Worm (Caenorhabditis elegans) whole organism, mixed stage, embryonic: ENCODE measurements around the gene fbxa-163.

Experiments
- M03D4.4 ChIP-seq: sonication (generic microtip); optimal IDR thresholded peaks from 2 replicates; lab custom pipeline; 2017; ENCODE audit warnings: mild to moderate bottlenecking, missing genetic modification characterization, missing compliant biosample characterization
- ceh-43 ChIP-seq: fragments of 200-800 bp; sonication (Bioruptor generic); optimal IDR thresholded peaks from 2 replicates; lab custom pipeline; 2018; ENCODE audit warnings: mild to moderate bottlenecking, missing genetic modification characterization, moderate library complexity, missing compliant biosample characterization
- ceh-83 ChIP-seq: fragments of 200-800 bp; sonication (Bioruptor generic); optimal IDR thresholded peaks from 2 replicates; lab custom pipeline; 2018; ENCODE audit warnings: mild to moderate bottlenecking, missing genetic modification characterization, missing compliant biosample characterization
- ces-1 ChIP-seq: fragments of 150-350 bp; optimal IDR thresholded peaks from 2 replicates; lab custom pipeline; 2014; ENCODE audit warnings: missing biosample characterization, missing genetic modification reagents, missing genetic modification characterization
- cnd-1 ChIP-seq: fragments of 200-800 bp; sonication (Bioruptor generic); optimal IDR thresholded peaks from 2 replicates; lab custom pipeline; 2018; ENCODE audit warnings: mild to moderate bottlenecking, missing genetic modification characterization, missing compliant biosample characterization
- drap-1 ChIP-seq: fragments of 200-800 bp; sonication (Bioruptor generic); optimal IDR thresholded peaks from 3 replicates; lab custom pipeline; 2018; ENCODE audit warnings: mild to moderate bottlenecking, missing genetic modification characterization, missing compliant biosample characterization
- elt-3 ChIP-seq: fragments of 150-350 bp; optimal IDR thresholded peaks from 2 replicates; lab custom pipeline; 2014; ENCODE audit warnings: missing biosample characterization, missing genetic modification characterization
- flh-1 ChIP-seq: fragments of 200-800 bp; sonication (Bioruptor generic); optimal IDR thresholded peaks from 2 replicates; lab custom pipeline; 2018; ENCODE audit warnings: mild to moderate bottlenecking, missing genetic modification characterization, moderate library complexity, missing compliant biosample characterization
- hlh-1 ChIP-seq: fragments of 150-350 bp; optimal IDR thresholded peaks from 2 replicates; lab custom pipeline; 2014; ENCODE audit warnings: missing biosample characterization, missing genetic modification reagents, missing genetic modification characterization
- lin-13 ChIP-seq: fragments of 150-350 bp; optimal IDR thresholded peaks from 2 replicates; lab custom pipeline; 2014; ENCODE audit warnings: missing biosample characterization, missing genetic modification characterization
- lin-32 ChIP-seq: fragments of 200-800 bp; sonication (Bioruptor generic); optimal IDR thresholded peaks from 2 replicates; lab custom pipeline; 2018; ENCODE audit warnings: mild to moderate bottlenecking, missing genetic modification characterization, missing compliant biosample characterization
- lsy-2 ChIP-seq: fragments of 150-350 bp; optimal IDR thresholded peaks from 2 replicates; lab custom pipeline; 2014; ENCODE audit warnings: missing biosample characterization, missing genetic modification characterization
- mab-5 ChIP-seq: fragments of 150-350 bp; optimal IDR thresholded peaks from 2 replicates; lab custom pipeline; 2014; ENCODE audit warnings: missing biosample characterization, missing genetic modification characterization
- mls-2 ChIP-seq: sonication (generic microtip); optimal IDR thresholded peaks from 2 replicates; lab custom pipeline; 2016; ENCODE audit warnings: mild to moderate bottlenecking, missing genetic modification characterization, moderate library complexity, missing compliant biosample characterization
- nhr-12 ChIP-seq: fragments of 150-350 bp; optimal IDR thresholded peaks from 2 replicates; lab custom pipeline; 2014; ENCODE audit warnings: missing biosample characterization, missing genetic modification characterization
- nhr-2 ChIP-seq: fragments of 150-350 bp; optimal IDR thresholded peaks from 2 replicates; lab custom pipeline; 2014; ENCODE audit warnings: missing biosample characterization, missing genetic modification characterization
- nhr-237 ChIP-seq: fragments of 150-350 bp; optimal IDR thresholded peaks from 2 replicates; lab custom pipeline; 2014; ENCODE audit warnings: missing biosample characterization, missing genetic modification characterization
- snpc-4 ChIP-seq: fragments of 150-350 bp; optimal IDR thresholded peaks from 2 replicates; lab custom pipeline; 2014; ENCODE audit warnings: missing biosample characterization, missing genetic modification characterization
- tbx-8 ChIP-seq: fragments of 200-800 bp; sonication (Bioruptor generic); optimal IDR thresholded peaks from 2 replicates; lab custom pipeline; 2018; ENCODE audit warnings: mild to moderate bottlenecking, missing genetic modification characterization, moderate library complexity, missing compliant biosample characterization
- unc-39 ChIP-seq: fragments of 150-350 bp; optimal IDR thresholded peaks from 2 replicates; lab custom pipeline; 2014; ENCODE audit warnings: missing biosample characterization, missing genetic modification characterization
- unc-62 ChIP-seq: fragments of 150-350 bp; optimal IDR thresholded peaks from 2 replicates; lab custom pipeline; 2014; ENCODE audit warnings: missing biosample characterization, missing genetic modification reagents, missing genetic modification characterization
- ztf-11 ChIP-seq: fragments of 150-350 bp; optimal IDR thresholded peaks from 2 replicates; lab custom pipeline; 2014; ENCODE audit warnings: missing biosample characterization, missing genetic modification characterization

The fbxa-163 gene

ce11 chrII:1567646-1568045 is 42.9 kb downstream of the fbxa-163 start, which contains the start of gene K05F6.8:
TSS of gene K05F6.8 (minus strand) at chrII:1567746.
- no peak for TF ChIP-seq elt-3
- TF ChIP-seq mab-5 (tag; lab: Kevin White, UChicago) = no peak
- no peak for TF ChIP-seq nhr-2 (tag; lab: Kevin White, UChicago)
- no peak for TF ChIP-seq flh-1 (GFP tag; lab: Kevin White, UChicago)
- no peak for TF ChIP-seq hlh-1 (tag; lab: Kevin White, UChicago)
- no peak for TF ChIP-seq lin-13 (tag; lab: Kevin White, UChicago)
- no peak for TF ChIP-seq tbx-8
- no peak for TF ChIP-seq lin-32 (GFP tag; lab: Kevin White, UChicago)
- TF ChIP-seq ztf-11 (tag; lab: Kevin White, UChicago) = no peak
- TF ChIP-seq nhr-237 (tag; lab: Kevin White, UChicago) = no peak
- no peak for TF ChIP-seq drap-1 (GFP tag; lab: Kevin White, UChicago)
- no peak for TF ChIP-seq unc-62 (GFP tag; lab: Kevin White, UChicago)
- TF ChIP-seq ceh-83 (GFP tag; lab: Kevin White, UChicago) = no peak
- TF ChIP-seq M03D4.4 (tag; lab: Kevin White, UChicago) = no peak
- no peak for TF ChIP-seq nhr-12 (tag; lab: Kevin White, UChicago)
- no peak for TF ChIP-seq mls-2 (tag; lab: Kevin White, UChicago)
- no peak for TF ChIP-seq unc-39 (tag; lab: Kevin White, UChicago)

- TF ChIP-seq ces-1 (GFP tag; lab: Kevin White, UChicago) (no peak), snpc-4 (no peak)
Observed at ce11 chrII:1561863-1562262, 48.7 kb downstream of the fbxa-163 start, which contains the start of gene K05F6.14. TSS of gene K05F6.14 (plus strand) at chrII:1562163.

- TF ChIP-seq lsy-2 (tag; lab: Kevin White, UChicago) = no peak
- TF ChIP-seq nhr-237 (tag; lab: Kevin White, UChicago) = no peak
- TF ChIP-seq M03D4.4 (tag; lab: Kevin White, UChicago) = no peak
- no peak for TF ChIP-seq flh-1 (GFP tag; lab: Kevin White, UChicago)
- no peak for TF ChIP-seq ceh-83 (GFP tag; lab: Kevin White, UChicago)
- no peak for TF ChIP-seq ceh-43
- no peak for TF ChIP-seq cnd-1 (tag; lab: Kevin White, UChicago)
Observed at ce11 chrII:1560839-1561238, 49.7 kb downstream of the fbxa-163 start.
